Worm (Caenorhabditis elegans) whole organism, late embryonic: ENCODE data around the gene W01D2.6.

Experiments
- C08G9.2 ChIP-seq: sonication (generic microtip); optimal IDR thresholded peaks from 2 replicates; lab custom pipeline; 2016; ENCODE audit warnings: mild to moderate bottlenecking, missing genetic modification characterization, moderate library complexity, missing compliant biosample characterization
- C38D4.7 ChIP-seq: fragments of 200-800 bp; sonication (Bioruptor generic); optimal IDR thresholded peaks from 2 replicates; lab custom pipeline; 2018; ENCODE audit warnings: mild to moderate bottlenecking, missing genetic modification characterization, moderate library complexity, missing compliant biosample characterization
- F13H6.1 ChIP-seq: sonication (generic microtip); optimal IDR thresholded peaks from 2 replicates; lab custom pipeline; 2016; ENCODE audit warnings: missing genetic modification characterization, missing compliant biosample characterization
- ahr-1 ChIP-seq: sonication (generic microtip); optimal IDR thresholded peaks from 2 replicates; lab custom pipeline; 2016; ENCODE audit warnings: missing genetic modification characterization, missing compliant biosample characterization
- ama-1 ChIP-seq: fragments of 150-350 bp; optimal IDR thresholded peaks from 2 replicates; lab custom pipeline; 2014
- ceh-18 ChIP-seq: sonication (generic microtip); optimal IDR thresholded peaks from 2 replicates; lab custom pipeline; 2016; ENCODE audit warnings: missing genetic modification characterization, missing compliant biosample characterization
- ceh-2 ChIP-seq: sonication (generic microtip); optimal IDR thresholded peaks from 2 replicates; lab custom pipeline; 2016; ENCODE audit warnings: missing genotype, missing genetic modification characterization, missing compliant biosample characterization
- ceh-24 ChIP-seq: sonication (generic microtip); optimal IDR thresholded peaks from 2 replicates; lab custom pipeline; 2016; ENCODE audit warnings: mild to moderate bottlenecking, missing genetic modification characterization, missing compliant biosample characterization
- ceh-30 ChIP-seq: fragments of 150-350 bp; optimal IDR thresholded peaks from 2 replicates; lab custom pipeline; 2014; ENCODE audit warnings: missing biosample characterization, missing genetic modification characterization
- ceh-31 ChIP-seq: sonication (generic microtip); optimal IDR thresholded peaks from 2 replicates; lab custom pipeline; 2016; ENCODE audit warnings: missing genetic modification characterization, missing compliant biosample characterization
- ceh-48 ChIP-seq: sonication (generic microtip); optimal IDR thresholded peaks from 2 replicates; lab custom pipeline; 2016; ENCODE audit warnings: missing genetic modification characterization, inconsistent platforms, missing compliant biosample characterization
- ceh-6 ChIP-seq: fragments of 200-800 bp; sonication (Bioruptor generic); optimal IDR thresholded peaks from 2 replicates; lab custom pipeline; 2018; ENCODE audit warnings: mild to moderate bottlenecking, missing genetic modification characterization, missing compliant biosample characterization
- che-1 ChIP-seq: sonication (generic microtip); optimal IDR thresholded peaks from 2 replicates; lab custom pipeline; 2016; ENCODE audit warnings: mild to moderate bottlenecking, missing genetic modification characterization, missing compliant biosample characterization
- dmd-4 ChIP-seq: sonication (generic microtip); optimal IDR thresholded peaks from 2 replicates; lab custom pipeline; 2016; ENCODE audit warnings: borderline replicate concordance, missing genetic modification characterization, missing compliant biosample characterization
- dve-1 ChIP-seq: sonication (generic microtip); optimal IDR thresholded peaks from 2 replicates; lab custom pipeline; 2017; ENCODE audit warnings: antibody characterized with exemption, mild to moderate bottlenecking, missing genetic modification characterization, missing compliant biosample characterization
- ets-4 ChIP-seq: sonication (generic microtip); optimal IDR thresholded peaks from 2 replicates; lab custom pipeline; 2016; ENCODE audit warnings: missing genetic modification characterization, missing compliant biosample characterization
- fkh-10 ChIP-seq: fragments of 150-350 bp; optimal IDR thresholded peaks from 2 replicates; lab custom pipeline; 2014; ENCODE audit warnings: missing biosample characterization, missing genetic modification reagents, missing genetic modification characterization
- hlh-15 ChIP-seq: sonication (generic microtip); optimal IDR thresholded peaks from 2 replicates; lab custom pipeline; 2016; ENCODE audit warnings: missing genetic modification characterization, missing compliant biosample characterization
- hlh-30 ChIP-seq: sonication (generic microtip); optimal IDR thresholded peaks from 2 replicates; lab custom pipeline; 2017; ENCODE audit warnings: antibody characterized with exemption, missing genetic modification characterization, missing compliant biosample characterization; ENCODE audit not compliant: insufficient read depth
- lin-11 ChIP-seq: fragments of 200-800 bp; sonication (Bioruptor generic); optimal IDR thresholded peaks from 2 replicates; lab custom pipeline; 2018; ENCODE audit warnings: mild to moderate bottlenecking, missing genetic modification characterization, missing compliant biosample characterization
- madf-2 ChIP-seq: sonication (generic microtip); optimal IDR thresholded peaks from 2 replicates; lab custom pipeline; 2017; ENCODE audit warnings: missing genetic modification characterization, missing compliant biosample characterization
- mec-3 ChIP-seq: sonication (generic microtip); optimal IDR thresholded peaks from 2 replicates; lab custom pipeline; 2016; ENCODE audit warnings: borderline replicate concordance, missing genetic modification characterization, missing compliant biosample characterization
- nhr-11 ChIP-seq: fragments of 150-350 bp; optimal IDR thresholded peaks from 2 replicates; lab custom pipeline; 2014; ENCODE audit warnings: missing biosample characterization, missing genetic modification characterization
- nhr-232 ChIP-seq: sonication (generic microtip); optimal IDR thresholded peaks from 2 replicates; lab custom pipeline; 2016; ENCODE audit warnings: missing genetic modification characterization, missing compliant biosample characterization
- npax-4 ChIP-seq: sonication (generic microtip); optimal IDR thresholded peaks from 2 replicates; lab custom pipeline; 2016; ENCODE audit warnings: missing genetic modification characterization, missing compliant biosample characterization
- pag-3 ChIP-seq: sonication (generic microtip); optimal IDR thresholded peaks from 2 replicates; lab custom pipeline; 2016; ENCODE audit warnings: missing compliant biosample characterization, missing genetic modification characterization, borderline replicate concordance
- pat-9 ChIP-seq: fragments of 200-800 bp; sonication (Bioruptor generic); optimal IDR thresholded peaks from 2 replicates; lab custom pipeline; 2018; ENCODE audit warnings: mild to moderate bottlenecking, missing genetic modification characterization, moderate library complexity, missing compliant biosample characterization
- pax-1 ChIP-seq: fragments of 150-350 bp; optimal IDR thresholded peaks from 2 replicates; lab custom pipeline; 2014; ENCODE audit warnings: missing biosample characterization, missing genetic modification characterization
- pros-1 ChIP-seq: fragments of 150-350 bp; optimal IDR thresholded peaks from 2 replicates; lab custom pipeline; 2014; ENCODE audit warnings: missing biosample characterization, missing genetic modification reagents, missing genetic modification characterization
- rnt-1 ChIP-seq: sonication (generic microtip); optimal IDR thresholded peaks from 2 replicates; lab custom pipeline; 2016; ENCODE audit warnings: missing genetic modification characterization, missing compliant biosample characterization
- sdc-2 ChIP-seq: sonication (generic microtip); optimal IDR thresholded peaks from 2 replicates; lab custom pipeline; 2016; ENCODE audit warnings: missing genotype, missing genetic modification characterization, missing compliant biosample characterization
- sox-4 ChIP-seq: sonication (generic microtip); optimal IDR thresholded peaks from 2 replicates; lab custom pipeline; 2017; ENCODE audit warnings: mild to moderate bottlenecking, missing genetic modification characterization, inconsistent platforms, missing compliant biosample characterization
- syd-9 ChIP-seq: sonication (generic microtip); optimal IDR thresholded peaks from 2 replicates; lab custom pipeline; 2016; ENCODE audit warnings: mild to moderate bottlenecking, missing genetic modification characterization, moderate library complexity, missing compliant biosample characterization
- tbx-2 ChIP-seq: sonication (generic microtip); optimal IDR thresholded peaks from 2 replicates; lab custom pipeline; 2016; ENCODE audit warnings: missing genetic modification characterization, missing compliant biosample characterization
- tbx-7 ChIP-seq: sonication (generic microtip); optimal IDR thresholded peaks from 2 replicates; lab custom pipeline; 2016; ENCODE audit warnings: missing genotype, missing genetic modification characterization, missing compliant biosample characterization
- ttx-3 ChIP-seq: sonication (generic microtip); optimal IDR thresholded peaks from 2 replicates; lab custom pipeline; 2016; ENCODE audit warnings: missing genetic modification reagents, missing genetic modification characterization, missing compliant biosample characterization
- unc-3 ChIP-seq, 2 experiments: fragments of 200-800 bp in 1 of 2; sonication (Bioruptor generic) in 1 of 2; sonication (generic microtip) in 1 of 2; conservative IDR thresholded peaks in 1 of 2; optimal IDR thresholded peaks in 1 of 2; 2 replicates each; pipeline versions ENCODE4 v1.3.6 to Lab custom; 2016 to 2022; ENCODE audit warnings: missing compliant biosample characterization in 2 of 2, missing genetic modification characterization in 2 of 2, missing genetic modification reagents in 1 of 2
- unc-42 ChIP-seq: sonication (generic microtip); optimal IDR thresholded peaks from 2 replicates; lab custom pipeline; 2016; ENCODE audit warnings: missing genotype, missing genetic modification characterization, missing compliant biosample characterization
- unc-55 ChIP-seq: sonication (generic microtip); optimal IDR thresholded peaks from 2 replicates; lab custom pipeline; 2017; ENCODE audit warnings: missing biosample characterization, missing genetic modification reagents, missing genetic modification characterization
- zip-5 ChIP-seq: sonication (generic microtip); optimal IDR thresholded peaks from 2 replicates; lab custom pipeline; 2016; ENCODE audit warnings: missing genetic modification characterization, missing compliant biosample characterization

Gene W01D2.6

DNA sequence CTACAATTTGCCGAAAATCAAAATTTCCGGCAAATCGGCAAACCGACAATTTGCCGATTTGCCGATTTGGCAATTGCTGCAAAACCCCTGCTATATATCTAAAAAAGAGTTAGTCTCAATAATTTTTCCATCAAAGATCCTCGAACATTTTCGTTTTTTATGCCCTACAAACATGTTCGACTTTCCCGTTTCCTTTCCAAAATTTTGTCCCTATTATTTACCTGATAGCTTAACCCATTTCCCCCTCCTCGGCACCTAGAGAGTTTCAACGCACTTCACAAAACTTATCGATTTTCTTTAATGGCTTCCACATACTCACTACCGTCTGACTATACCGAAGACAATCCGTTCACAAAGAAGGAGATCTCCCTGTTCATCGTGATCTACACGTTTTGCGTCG, at the start of gene W01D2.6:
W01D2.6 (plus strand) TSS at position 301 of the 400 bp plus-strand sequence.
- TF ChIP-seq ceh-6 (GFP tag; lab: Kevin White, UChicago) = no peak
- TF ChIP-seq pax-1 (tag; lab: Kevin White, UChicago) = no peak
- no peak for TF ChIP-seq sox-4 (tag; lab: Kevin White, UChicago)
- TF ChIP-seq tbx-7 = no peak
- no peak for TF ChIP-seq dve-1 (tag; lab: Kevin White, UChicago)
- no peak for TF ChIP-seq pat-9
- no peak for TF ChIP-seq ahr-1 (tag; lab: Kevin White, UChicago)
- no peak for TF ChIP-seq sdc-2 (tag; lab: Kevin White, UChicago)
- TF ChIP-seq ets-4 (tag; lab: Kevin White, UChicago) = no peak
- no peak for TF ChIP-seq dmd-4 (tag; lab: Kevin White, UChicago)
- no peak for TF ChIP-seq C38D4.7 (GFP tag; lab: Kevin White, UChicago)
- TF ChIP-seq ceh-31 = no peak
- TF ChIP-seq F13H6.1 (tag; lab: Kevin White, UChicago) = no peak
- TF ChIP-seq hlh-30 (tag; lab: Kevin White, UChicago) = no peak
- no peak for TF ChIP-seq ceh-18 (tag; lab: Kevin White, UChicago)
- TF ChIP-seq pag-3 (tag; lab: Kevin White, UChicago) = no peak
- no peak for TF ChIP-seq mec-3 (tag; lab: Kevin White, UChicago)
- no peak for TF ChIP-seq ama-1 (lab: Kevin White, UChicago)
- no peak for TF ChIP-seq ceh-48 (tag; lab: Kevin White, UChicago)
- no peak for TF ChIP-seq ceh-24 (tag; lab: Kevin White, UChicago)

DNA sequence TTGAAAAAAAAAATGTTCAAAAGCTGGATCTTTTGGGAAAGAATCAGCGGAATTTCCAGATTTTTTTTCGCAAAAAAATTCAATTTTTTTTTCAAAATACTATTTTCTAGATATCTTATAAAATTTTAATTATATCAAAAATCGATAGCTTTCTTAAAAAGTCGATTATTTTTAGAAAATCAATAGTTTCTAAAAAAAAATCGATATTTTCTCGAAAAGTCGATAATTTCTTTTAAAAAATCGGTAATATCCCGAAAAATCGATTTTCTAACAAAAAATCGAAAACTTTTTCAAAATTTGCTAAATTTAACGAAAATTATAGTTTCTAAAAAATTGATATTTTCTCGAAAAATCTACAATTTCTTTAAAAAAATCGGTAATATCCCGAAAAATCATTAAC, 40.0 kb upstream of the W01D2.6 start:
- TF ChIP-seq unc-3 (GFP tag; conservative IDR thresholded peaks at IDR 0.05; lab: Robert Waterston, UW) (no peak), unc-3 (tag; optimal IDR thresholded peaks at IDR 0.05; lab: Kevin White, UChicago) (no peak), pax-1 (tag; lab: Kevin White, UChicago) (no peak), ceh-48 (tag; lab: Kevin White, UChicago) (no peak), lin-11 (tag; lab: Kevin White, UChicago) (no peak), ahr-1 (tag; lab: Kevin White, UChicago) (no peak), mec-3 (tag; lab: Kevin White, UChicago) (no peak), npax-4 (no peak), dmd-4 (tag; lab: Kevin White, UChicago) (no peak), tbx-2 (tag; lab: Kevin White, UChicago) (no peak), pros-1 (tag; lab: Kevin White, UChicago) (no peak), ceh-31 (no peak)

DNA sequence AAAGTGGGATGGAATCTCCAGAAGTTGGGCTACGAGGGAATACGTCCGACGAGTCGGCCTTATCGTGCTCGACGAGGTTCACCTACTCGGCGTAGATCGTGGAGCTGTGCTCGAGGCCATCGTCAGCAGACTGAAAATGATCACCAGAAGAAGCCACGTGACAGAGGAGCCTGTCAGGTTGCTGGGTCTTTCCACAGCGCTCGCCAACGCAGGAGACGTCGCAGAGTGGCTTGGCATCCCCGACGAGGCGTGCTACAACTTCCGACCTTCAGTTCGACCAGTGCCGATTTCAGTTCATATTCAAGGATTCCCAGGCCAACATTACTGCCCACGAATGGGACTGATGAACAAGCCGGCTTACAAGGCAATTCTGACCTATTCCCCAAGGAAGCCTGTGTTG, 37.7 kb upstream of the W01D2.6 start:
- TF ChIP-seq dve-1 (tag; lab: Kevin White, UChicago) (no peak), ttx-3 (tag; lab: Kevin White, UChicago) (no peak), C08G9.2 (no peak), hlh-30 (tag; lab: Kevin White, UChicago) (no peak), hlh-15 (tag; lab: Kevin White, UChicago) (no peak), madf-2 (tag; lab: Kevin White, UChicago) (no peak)

DNA sequence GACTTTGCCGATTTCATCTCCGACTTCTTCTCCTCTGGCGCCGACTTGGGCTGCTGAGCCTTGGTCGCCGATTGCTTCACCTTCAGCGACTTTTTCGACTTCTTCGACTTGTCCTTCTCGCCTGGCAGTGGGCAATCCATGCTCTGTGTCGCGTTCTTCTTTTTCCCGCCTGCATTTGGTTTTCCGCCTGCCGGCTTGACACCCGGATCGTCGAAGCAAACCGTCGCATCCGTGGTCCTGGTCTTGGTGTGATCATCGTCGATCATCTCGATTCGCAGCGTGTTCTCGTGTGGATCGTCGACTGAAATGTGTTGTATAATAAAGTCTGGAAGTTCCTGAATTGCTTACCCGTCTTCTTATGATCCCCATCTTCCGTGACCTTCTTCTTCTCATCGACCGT, 36.7 kb upstream of the W01D2.6 start:
- TF ChIP-seq unc-42 (tag; lab: Kevin White, UChicago) (no peak), syd-9 (tag; lab: Kevin White, UChicago) (no peak), ceh-6 (GFP tag; lab: Kevin White, UChicago) (no peak), zip-5 (tag; lab: Kevin White, UChicago) (no peak), ceh-2 (tag; lab: Kevin White, UChicago) (no peak), ceh-30 (tag; lab: Kevin White, UChicago) (no peak), rnt-1 (tag; lab: Kevin White, UChicago) (no peak), C38D4.7 (GFP tag; lab: Kevin White, UChicago) (no peak), ahr-1 (tag; lab: Kevin White, UChicago) (no peak), nhr-232 (tag; lab: Kevin White, UChicago) (no peak), fkh-10 (GFP tag; lab: Kevin White, UChicago) (no peak), unc-55 (no peak), nhr-11 (tag; lab: Kevin White, UChicago) (no peak), pax-1 (tag; lab: Kevin White, UChicago) (no peak), che-1 (no peak)
